Worm (Caenorhabditis elegans) whole organism, L3 larva: Measurements from ENCODE around the gene ZK930.7.

Experiments used
- ceh-28 ChIP-seq: fragments of 150-350 bp; optimal IDR thresholded peaks from 2 replicates; lab custom pipeline; 2014; ENCODE audit warnings: missing biosample characterization, missing genetic modification reagents, missing genetic modification characterization
- ceh-82 ChIP-seq: fragments of 150-350 bp; optimal IDR thresholded peaks from 2 replicates; lab custom pipeline; 2014; ENCODE audit warnings: missing biosample characterization, missing genetic modification characterization
- elt-2 ChIP-seq: sonication (generic microtip); optimal IDR thresholded peaks from 2 replicates; lab custom pipeline; 2016; ENCODE audit warnings: missing genetic modification reagents, mild to moderate bottlenecking, missing genetic modification characterization, missing compliant biosample characterization
- elt-3 ChIP-seq, 3 experiments: fragments of 150-350 bp in 1 of 3; sonication (generic microtip) in 2 of 3; optimal IDR thresholded peaks; 2 replicates in 2 of 3; 4 replicates in 1 of 3; lab custom pipeline; 2014 to 2017; ENCODE audit warnings: missing biosample characterization in 3 of 3, missing genetic modification characterization in 3 of 3
- lsy-12 ChIP-seq: sonication (generic microtip); optimal IDR thresholded peaks from 2 replicates; lab custom pipeline; 2016; ENCODE audit warnings: mild to moderate bottlenecking, missing genetic modification characterization, missing compliant biosample characterization
- mml-1 ChIP-seq: fragments of 150-350 bp; sonication (generic microtip); optimal IDR thresholded peaks from 3 replicates; lab custom pipeline; 2014; ENCODE audit warnings: missing biosample characterization, missing genetic modification characterization
- nfya-1 ChIP-seq: sonication (generic microtip); optimal IDR thresholded peaks from 2 replicates; lab custom pipeline; 2017; ENCODE audit warnings: missing genetic modification characterization, mild to moderate bottlenecking, missing compliant biosample characterization, antibody characterized with exemption, moderate library complexity; ENCODE audit not compliant: insufficient read depth
- nhr-25 ChIP-seq: sonication (generic microtip); optimal IDR thresholded peaks from 2 replicates; lab custom pipeline; 2017; ENCODE audit warnings: missing biosample characterization, missing genetic modification characterization

DNA sequence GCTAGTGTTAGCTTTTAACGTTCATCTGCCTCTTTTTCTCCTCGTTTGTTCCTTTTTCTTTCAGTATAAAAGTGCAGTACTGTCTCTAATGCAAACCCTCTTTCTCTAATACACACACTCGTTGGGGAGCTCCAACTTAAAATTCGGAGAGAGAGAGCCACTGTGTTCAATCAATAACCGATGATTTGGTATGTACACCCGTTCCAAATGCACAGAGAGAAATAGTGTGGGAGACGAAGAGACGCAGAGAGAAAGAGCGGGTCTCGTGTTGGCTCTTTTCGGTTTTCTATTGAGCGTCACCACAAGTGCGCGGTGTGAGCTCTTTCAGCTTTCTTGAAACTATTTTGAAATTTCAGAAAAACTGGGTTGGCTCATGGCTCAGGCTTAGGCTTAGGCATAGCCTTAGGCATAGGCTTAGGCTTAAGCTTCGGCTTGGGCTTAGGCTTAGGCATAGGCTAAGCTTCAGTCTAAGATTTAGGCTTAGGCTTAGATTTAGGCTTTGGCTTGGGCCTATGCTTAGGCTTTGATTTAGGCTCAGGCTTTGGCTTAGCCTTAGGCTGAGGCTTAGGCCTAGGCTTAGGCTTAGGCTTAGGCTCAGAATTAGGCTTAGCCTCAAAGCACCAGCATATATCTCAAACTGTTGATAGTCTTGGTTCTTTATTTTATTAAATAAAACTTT, 9.4 kb downstream of the ZK930.7 start:
- TF ChIP-seq elt-2 (tag; lab: Kevin White, UChicago) (no peak), mml-1 (no peak), nfya-1 (tag; lab: Kevin White, UChicago) (no peak), elt-3 (tag; optimal IDR thresholded peaks at IDR 0.05; lab: Kevin White, UChicago) (no peak), nhr-25 (tag; lab: Kevin White, UChicago) (no peak), ceh-82 (no peak), ceh-28 (no peak), lsy-12 (tag; lab: Kevin White, UChicago) (no peak)
